Worm (Caenorhabditis elegans) whole organism, L4 larva: ENCODE data around the gene M01F1.8.

Source experiments
- F10B5.3 ChIP-seq: sonication (generic microtip); optimal IDR thresholded peaks from 2 replicates; lab custom pipeline; 2016; ENCODE audit warnings: mild to moderate bottlenecking, missing genetic modification characterization, missing compliant biosample characterization
- F26F4.8 ChIP-seq: fragments of 200-800 bp; sonication (Bioruptor generic); conservative IDR thresholded peaks from 2 replicates; pipeline ENCODE4 v1.3.6; 2022; ENCODE audit warnings: missing genetic modification characterization, missing compliant biosample characterization
- F37D6.2 ChIP-seq: sonication (generic microtip); optimal IDR thresholded peaks from 2 replicates; lab custom pipeline; 2016; ENCODE audit warnings: mild to moderate bottlenecking, missing genetic modification characterization, missing compliant biosample characterization
- R02D3.7 ChIP-seq: fragments of 150-350 bp; sonication (generic microtip); optimal IDR thresholded peaks from 3 replicates; lab custom pipeline; 2014; ENCODE audit warnings: missing biosample characterization, missing genetic modification characterization
- T20F7.1 ChIP-seq: fragments of 200-800 bp; sonication (Bioruptor generic); optimal IDR thresholded peaks from 2 replicates; lab custom pipeline; 2018; ENCODE audit warnings: mild to moderate bottlenecking, missing genetic modification characterization, missing compliant biosample characterization
- Y48G9A.11 ChIP-seq: fragments of 200-800 bp; sonication (Bioruptor generic); IDR thresholded peaks from 2 replicates; pipeline ENCODE4 v1.3.6; 2022; ENCODE audit warnings: missing genetic modification reagents, missing genetic modification characterization, missing compliant biosample characterization
- ZK337.2 ChIP-seq: fragments of 200-800 bp; sonication (Bioruptor generic); IDR thresholded peaks from 2 replicates; pipeline ENCODE4 v1.3.6; 2022; ENCODE audit warnings: missing genetic modification reagents, missing genetic modification characterization, missing compliant biosample characterization
- aha-1 ChIP-seq: fragments of 150-350 bp; peaks from one replicate; lab custom pipeline; 2014; ENCODE audit warnings: missing biosample characterization, missing genetic modification characterization
- aly-2 ChIP-seq: sonication (generic microtip); optimal IDR thresholded peaks from 2 replicates; lab custom pipeline; 2018; ENCODE audit warnings: missing biosample characterization, missing genetic modification characterization
- arid-1 ChIP-seq: fragments of 200-800 bp; sonication (Bioruptor generic); conservative IDR thresholded peaks from 2 replicates; pipeline ENCODE4 v1.3.6; 2022; ENCODE audit warnings: missing genetic modification reagents, missing genetic modification characterization, missing compliant biosample characterization
- attf-4 ChIP-seq: sonication (generic microtip); optimal IDR thresholded peaks from 3 replicates; lab custom pipeline; 2017; ENCODE audit warnings: missing biosample characterization, missing genetic modification characterization
- ceh-20 ChIP-seq: fragments of 200-800 bp; sonication (Bioruptor generic); IDR thresholded peaks from 2 replicates; pipeline ENCODE4 v1.3.6; 2022; ENCODE audit warnings: missing genetic modification reagents, missing genetic modification characterization, missing compliant biosample characterization
- ceh-32 ChIP-seq: sonication (generic microtip); optimal IDR thresholded peaks from 2 replicates; lab custom pipeline; 2016; ENCODE audit warnings: mild to moderate bottlenecking, missing genetic modification characterization, missing compliant biosample characterization; ENCODE audit not compliant: poor library complexity
- ces-1 ChIP-seq: fragments of 150-350 bp; sonication (generic microtip); optimal IDR thresholded peaks from 4 replicates; lab custom pipeline; 2014; ENCODE audit warnings: missing biosample characterization, missing genetic modification reagents, missing genetic modification characterization
- cey-2 ChIP-seq: sonication (generic microtip); optimal IDR thresholded peaks from 3 replicates; lab custom pipeline; 2017; ENCODE audit warnings: missing genetic modification characterization, mild to moderate bottlenecking, missing compliant biosample characterization, antibody characterized with exemption, borderline replicate concordance; ENCODE audit not compliant: insufficient read depth
- dmd-6 ChIP-seq: fragments of 200-800 bp; sonication (Bioruptor generic); IDR thresholded peaks from 2 replicates; pipeline ENCODE4 v1.3.6; 2022; ENCODE audit warnings: missing genetic modification reagents, missing genetic modification characterization, missing compliant biosample characterization
- dmd-8 ChIP-seq: fragments of 200-800 bp; sonication (Bioruptor generic); IDR thresholded peaks from 2 replicates; pipeline ENCODE4 v1.3.6; 2022; ENCODE audit warnings: missing genetic modification characterization, missing compliant biosample characterization
- dve-1 ChIP-seq: sonication (generic microtip); optimal IDR thresholded peaks from 2 replicates; lab custom pipeline; 2017; ENCODE audit warnings: antibody characterized with exemption, mild to moderate bottlenecking, missing genetic modification characterization, missing compliant biosample characterization; ENCODE audit not compliant: insufficient read depth
- egl-43 ChIP-seq: fragments of 200-800 bp; sonication (Bioruptor generic); IDR thresholded peaks from 2 replicates; pipeline ENCODE4 v1.3.6; 2022; ENCODE audit warnings: missing genetic modification reagents, missing genetic modification characterization, missing compliant biosample characterization
- fkh-10 ChIP-seq: fragments of 150-350 bp; optimal IDR thresholded peaks from 2 replicates; lab custom pipeline; 2014; ENCODE audit warnings: missing biosample characterization, missing genetic modification reagents, missing genetic modification characterization
- fos-1 ChIP-seq: fragments of 150-350 bp; optimal IDR thresholded peaks from 2 replicates; lab custom pipeline; 2014; ENCODE audit warnings: missing biosample characterization, missing genetic modification characterization
- gei-8 ChIP-seq: fragments of 200-800 bp; sonication (Bioruptor generic); optimal IDR thresholded peaks from 2 replicates; lab custom pipeline; 2018; ENCODE audit warnings: mild to moderate bottlenecking, missing genetic modification characterization, missing compliant biosample characterization
- lin-1 ChIP-seq: fragments of 200-800 bp; sonication (Bioruptor generic); IDR thresholded peaks from 2 replicates; pipeline ENCODE4 v1.3.6; 2022; ENCODE audit warnings: missing genetic modification reagents, missing genetic modification characterization, missing compliant biosample characterization
- lin-15B ChIP-seq: fragments of 150-350 bp; sonication (generic microtip); optimal IDR thresholded peaks from 3 replicates; lab custom pipeline; 2014; ENCODE audit warnings: missing biosample characterization, missing genetic modification characterization
- lin-38 ChIP-seq: fragments of 200-800 bp; sonication (Bioruptor generic); IDR thresholded peaks from 2 replicates; pipeline ENCODE4 v1.3.6; 2022; ENCODE audit warnings: missing genetic modification reagents, missing genetic modification characterization, missing compliant biosample characterization
- mdl-1 ChIP-seq, 2 experiments: fragments of 150-350 bp in 1 of 2; sonication (generic microtip) in 1 of 2; optimal IDR thresholded peaks; 2 replicates each; lab custom pipeline; 2014 to 2017; ENCODE audit warnings: missing biosample characterization in 2 of 2, missing genetic modification characterization in 2 of 2
- mep-1 ChIP-seq: fragments of 150-350 bp; sonication (generic microtip); optimal IDR thresholded peaks from 3 replicates; lab custom pipeline; 2014; ENCODE audit warnings: missing biosample characterization, missing genetic modification characterization
- mxl-2 ChIP-seq: fragments of 200-800 bp; sonication (Bioruptor generic); conservative IDR thresholded peaks from 2 replicates; pipeline ENCODE4 v1.3.6; 2022; ENCODE audit warnings: missing genetic modification reagents, missing genetic modification characterization, missing compliant biosample characterization
- mxl-3 ChIP-seq: fragments of 200-800 bp; sonication (Bioruptor generic); optimal IDR thresholded peaks from 2 replicates; lab custom pipeline; 2018; ENCODE audit warnings: mild to moderate bottlenecking, missing genetic modification characterization, missing compliant biosample characterization
- nhr-111 ChIP-seq: fragments of 200-800 bp; sonication (Bioruptor generic); optimal IDR thresholded peaks from 2 replicates; lab custom pipeline; 2018; ENCODE audit warnings: mild to moderate bottlenecking, missing genetic modification characterization, missing compliant biosample characterization
- nhr-237 ChIP-seq: sonication (generic microtip); optimal IDR thresholded peaks from 2 replicates; lab custom pipeline; 2017; ENCODE audit warnings: missing biosample characterization, missing genetic modification characterization
- nhr-25 ChIP-seq: sonication (generic microtip); optimal IDR thresholded peaks from 2 replicates; lab custom pipeline; 2017; ENCODE audit warnings: missing genetic modification characterization, mild to moderate bottlenecking, missing compliant biosample characterization, antibody characterized with exemption, moderate library complexity, borderline replicate concordance; ENCODE audit not compliant: insufficient read depth
- nhr-28 ChIP-seq: fragments of 150-350 bp; optimal IDR thresholded peaks from 2 replicates; lab custom pipeline; 2014; ENCODE audit warnings: missing biosample characterization, missing genetic modification characterization
- nhr-41 ChIP-seq: fragments of 200-800 bp; sonication (Bioruptor generic); IDR thresholded peaks from 2 replicates; pipeline ENCODE4 v1.3.6; 2022; ENCODE audit warnings: missing genetic modification reagents, missing genetic modification characterization, missing compliant biosample characterization
- nhr-42 ChIP-seq: fragments of 200-800 bp; sonication (Bioruptor generic); IDR thresholded peaks from 2 replicates; pipeline ENCODE4 v1.3.6; 2022; ENCODE audit warnings: missing genetic modification characterization, missing compliant biosample characterization
- pha-4 ChIP-seq, 2 experiments: fragments of 150-350 bp in 1 of 2; fragments of 200-800 bp in 1 of 2; sonication (Bioruptor generic) in 1 of 2; IDR thresholded peaks in 1 of 2; optimal IDR thresholded peaks in 1 of 2; 2 replicates each; pipeline versions ENCODE4 v1.3.6 to Lab custom; 2014 to 2022; ENCODE audit warnings: missing genetic modification characterization in 2 of 2, missing genetic modification reagents in 2 of 2, missing biosample characterization in 1 of 2, missing compliant biosample characterization in 1 of 2
- php-3 ChIP-seq: fragments of 200-800 bp; sonication (Bioruptor generic); IDR thresholded peaks from 2 replicates; pipeline ENCODE4 v1.3.6; 2022; ENCODE audit warnings: missing genetic modification reagents, missing genetic modification characterization, missing compliant biosample characterization
- saeg-2 ChIP-seq: fragments of 200-800 bp; sonication (Bioruptor generic); IDR thresholded peaks from 2 replicates; pipeline ENCODE4 v1.3.6; 2022; ENCODE audit warnings: missing genetic modification reagents, missing genetic modification characterization, missing compliant biosample characterization
- skn-1 ChIP-seq: fragments of 150-350 bp; optimal IDR thresholded peaks from 2 replicates; lab custom pipeline; 2014; ENCODE audit warnings: missing biosample characterization, missing genetic modification characterization
- snpc-1.2 ChIP-seq: fragments of 200-800 bp; sonication (Bioruptor generic); IDR thresholded peaks from 2 replicates; pipeline ENCODE4 v1.3.6; 2022; ENCODE audit warnings: missing genetic modification reagents, missing genetic modification characterization, missing compliant biosample characterization
- snpc-4 ChIP-seq: fragments of 150-350 bp; optimal IDR thresholded peaks from 2 replicates; lab custom pipeline; 2014; ENCODE audit warnings: missing biosample characterization, missing genetic modification characterization
- tra-1 ChIP-seq: fragments of 200-800 bp; sonication (Bioruptor generic); IDR thresholded peaks from 2 replicates; pipeline ENCODE4 v1.3.6; 2022; ENCODE audit warnings: missing genetic modification reagents, missing genetic modification characterization, missing compliant biosample characterization
- unc-130 ChIP-seq: sonication (generic microtip); optimal IDR thresholded peaks from 2 replicates; lab custom pipeline; 2016; ENCODE audit warnings: missing genetic modification reagents, missing genetic modification characterization, missing compliant biosample characterization
- unc-39 ChIP-seq: sonication (generic microtip); optimal IDR thresholded peaks from 2 replicates; lab custom pipeline; 2017; ENCODE audit warnings: missing biosample characterization, missing genetic modification characterization
- unc-62 ChIP-seq, 3 experiments: fragments of 150-350 bp in 1 of 3; sonication (generic microtip); optimal IDR thresholded peaks in 2 of 3; peaks in 1 of 3; 1 replicate in 1 of 3; 2 replicates in 2 of 3; lab custom pipeline; 2014 to 2017; ENCODE audit warnings: missing biosample characterization in 3 of 3, missing genetic modification characterization in 3 of 3, missing genetic modification reagents in 3 of 3, missing genotype in 1 of 3
- vab-7 ChIP-seq: fragments of 200-800 bp; sonication (Bioruptor generic); IDR thresholded peaks from 2 replicates; pipeline ENCODE4 v1.3.6; 2022; ENCODE audit warnings: missing genetic modification reagents, missing genetic modification characterization, missing compliant biosample characterization
- zfp-2 ChIP-seq: sonication (generic microtip); optimal IDR thresholded peaks from 2 replicates; lab custom pipeline; 2016; ENCODE audit warnings: mild to moderate bottlenecking, missing genetic modification characterization, missing compliant biosample characterization
- zip-11 ChIP-seq: fragments of 200-800 bp; sonication (Bioruptor generic); IDR thresholded peaks from 2 replicates; pipeline ENCODE4 v1.3.6; 2022; ENCODE audit warnings: missing genetic modification characterization, missing compliant biosample characterization
- ztf-11 ChIP-seq: fragments of 150-350 bp; optimal IDR thresholded peaks from 2 replicates; lab custom pipeline; 2014; ENCODE audit warnings: missing biosample characterization, missing genetic modification characterization
- ztf-7 ChIP-seq: fragments of 150-350 bp; optimal IDR thresholded peaks from 2 replicates; lab custom pipeline; 2014; ENCODE audit warnings: missing biosample characterization, missing genetic modification characterization

The M01F1.8 gene

DNA sequence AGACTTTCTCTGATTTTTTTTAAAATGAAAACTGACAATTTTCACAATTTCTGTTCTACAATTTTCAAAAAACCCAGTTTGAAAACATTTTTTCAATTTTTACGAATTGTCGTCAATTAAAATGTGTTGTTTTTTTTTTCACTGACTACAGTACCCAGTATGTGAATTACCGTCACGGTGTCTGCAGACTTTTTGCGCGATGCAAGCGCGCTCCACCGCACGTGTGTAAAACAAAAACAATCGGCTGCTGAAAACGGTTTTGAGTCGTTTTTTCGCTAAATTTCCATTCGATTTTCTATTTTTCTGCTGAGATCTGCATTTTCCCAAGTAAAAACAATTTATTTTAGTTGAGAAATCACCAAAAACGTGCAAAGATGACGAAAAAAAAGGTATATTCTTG, 46.1 kb downstream of the M01F1.8 start (continued):
- TF ChIP-seq tra-1 (GFP tag; lab: Robert Waterston, UW) (peak; percentile 95), ceh-32 (tag; lab: Kevin White, UChicago) (no peak), unc-39 (tag; lab: Kevin White, UChicago) (no peak), zfp-2 (tag; lab: Kevin White, UChicago) (peak; percentile 91), nhr-28 (tag; lab: Kevin White, UChicago) (peak; percentile 96), php-3 (GFP tag; lab: Robert Waterston, UW) (peak; percentile 86), nhr-25 (peak; percentile 91), lin-1 (GFP tag; lab: Robert Waterston, UW) (peak; percentile 91), ZK337.2 (GFP tag; lab: Robert Waterston, UW) (peak; percentile 91), attf-4 (tag; lab: Kevin White, UChicago) (no peak), dve-1 (peak; percentile 100), F26F4.8 (GFP tag; lab: Robert Waterston, UW) (no peak), lin-15B (peak; percentile 92), saeg-2 (peak; percentile 90), cey-2 (no peak), ztf-7 (peak; percentile 74), R02D3.7 (tag; lab: Kevin White, UChicago) (peak; percentile 7), fos-1 (tag; lab: Kevin White, UChicago) (peak; percentile 52), mep-1 (tag; lab: Kevin White, UChicago) (peak; percentile 98), nhr-41 (0 out of 2 replicates have a peak, but pooled peaks have one; percentile 15), dmd-8 (GFP tag; lab: Robert Waterston, UW) (no peak), arid-1 (GFP tag; lab: Robert Waterston, UW) (peak; percentile 93), F37D6.2 (tag; lab: Kevin White, UChicago) (peak; percentile 95), mxl-2 (peak; percentile 56; the same call in 1 of the 2 replicates), snpc-4 (tag; lab: Kevin White, UChicago) (no peak), T20F7.1 (peak; percentile 95), unc-62 (GFP tag; optimal IDR thresholded peaks at IDR 0.05 in 1 of 2; lab: Kevin White, UChicago) (peak in 1 of 2 experiments; percentile 99), unc-62 (tag; optimal IDR thresholded peaks at IDR 0.05; lab: Kevin White, UChicago) (no peak), dmd-6 (GFP tag; lab: Robert Waterston, UW) (peak; percentile 98), aha-1 (tag; lab: Kevin White, UChicago) (peak; percentile 98), nhr-42 (GFP tag; lab: Robert Waterston, UW) (peak; percentile 98), gei-8 (GFP tag; lab: Kevin White, UChicago) (peak; percentile 15), Y48G9A.11 (GFP tag; lab: Robert Waterston, UW) (peak; percentile 83), ceh-20 (peak; percentile 98), fkh-10 (GFP tag; lab: Kevin White, UChicago) (peak; percentile 96), mdl-1 (tag; optimal IDR thresholded peaks at IDR 0.05; lab: Kevin White, UChicago) (peak; percentile 57 to 89), skn-1 (tag; lab: Kevin White, UChicago) (no peak), snpc-1.2 (GFP tag; lab: Robert Waterston, UW) (peak; percentile 63; the same call in 1 of the 2 replicates), vab-7 (GFP tag; lab: Robert Waterston, UW) (peak; percentile 87), egl-43 (peak; percentile 85), zip-11 (GFP tag; lab: Robert Waterston, UW) (no peak), ztf-11 (tag; lab: Kevin White, UChicago) (no peak), F10B5.3 (tag; lab: Kevin White, UChicago) (peak; percentile 18), aly-2 (tag; lab: Kevin White, UChicago) (no peak), nhr-237 (tag; lab: Kevin White, UChicago) (peak; percentile 73), pha-4 (GFP tag; IDR thresholded peaks at IDR 0.05; lab: Robert Waterston, UW) (peak; percentile 96), pha-4 (tag; optimal IDR thresholded peaks at IDR 0.05; lab: Kevin White, UChicago) (peak; percentile 15), lin-38 (GFP tag; lab: Robert Waterston, UW) (peak; percentile 100), ces-1 (GFP tag; lab: Kevin White, UChicago) (peak; percentile 84), nhr-111 (GFP tag; lab: Kevin White, UChicago) (no peak), unc-130 (GFP tag; lab: Kevin White, UChicago) (peak; percentile 76), mxl-3 (GFP tag; lab: Kevin White, UChicago) (peak; percentile 87)
